Worm (Caenorhabditis elegans) whole organism, early embryonic: Measurements from ENCODE around the gene pfd-1.
"Not testable (repeated sequence)": the region's sequence is repeated elsewhere in the genome, so short reads cannot be mapped to it uniquely, and the experiment has no call there.

ENCODE experiments used
- B0310.2 ChIP-seq: sonication (generic microtip); optimal IDR thresholded peaks from 2 replicates; lab custom pipeline; 2016; ENCODE audit warnings: mild to moderate bottlenecking, missing genetic modification characterization, missing compliant biosample characterization
- F13C5.2 ChIP-seq: sonication (generic microtip); optimal IDR thresholded peaks from 2 replicates; lab custom pipeline; 2017; ENCODE audit warnings: mild to moderate bottlenecking, missing genetic modification characterization, inconsistent platforms, missing compliant biosample characterization
- aly-1 ChIP-seq: sonication (generic microtip); optimal IDR thresholded peaks from 2 replicates; lab custom pipeline; 2016; ENCODE audit warnings: missing genetic modification characterization, missing compliant biosample characterization
- ama-1 ChIP-seq: fragments of 150-350 bp; optimal IDR thresholded peaks from 2 replicates; lab custom pipeline; 2014
- ceh-13 ChIP-seq: fragments of 200-800 bp; sonication (Bioruptor generic); optimal IDR thresholded peaks from 2 replicates; lab custom pipeline; 2018; ENCODE audit warnings: mild to moderate bottlenecking, missing genetic modification characterization, missing compliant biosample characterization
- ceh-36 ChIP-seq: sonication (generic microtip); optimal IDR thresholded peaks from 2 replicates; lab custom pipeline; 2016; ENCODE audit warnings: missing genetic modification characterization, inconsistent platforms, missing compliant biosample characterization
- ets-7 ChIP-seq: sonication (generic microtip); optimal IDR thresholded peaks from 2 replicates; lab custom pipeline; 2016; ENCODE audit warnings: missing genotype, missing genetic modification characterization, missing compliant biosample characterization
- flt-1 ChIP-seq: fragments of 200-800 bp; sonication (Bioruptor generic); IDR thresholded peaks from 2 replicates; pipeline ENCODE4 v1.3.6; 2022; ENCODE audit warnings: missing genetic modification characterization, missing compliant biosample characterization
- hmbx-1 ChIP-seq: sonication (generic microtip); optimal IDR thresholded peaks from 2 replicates; lab custom pipeline; 2016; ENCODE audit warnings: mild to moderate bottlenecking, missing genetic modification characterization, missing compliant biosample characterization
- hmg-4 ChIP-seq: fragments of 200-800 bp; sonication (Bioruptor generic); optimal IDR thresholded peaks from 2 replicates; lab custom pipeline; 2018; ENCODE audit warnings: mild to moderate bottlenecking, missing genetic modification characterization, missing compliant biosample characterization
- hnd-1 ChIP-seq: sonication (generic microtip); optimal IDR thresholded peaks from 2 replicates; lab custom pipeline; 2016; ENCODE audit warnings: missing genetic modification characterization, missing compliant biosample characterization
- pes-1 ChIP-seq: fragments of 200-800 bp; sonication (Bioruptor generic); IDR thresholded peaks from 2 replicates; pipeline ENCODE4 v1.3.6; 2022; ENCODE audit warnings: missing genetic modification reagents, missing genetic modification characterization, missing compliant biosample characterization
- scrt-1 ChIP-seq: fragments of 200-800 bp; sonication (Bioruptor generic); IDR thresholded peaks from 2 replicates; pipeline ENCODE4 v1.3.6; 2022; ENCODE audit warnings: missing genetic modification characterization, missing compliant biosample characterization
- sea-1 ChIP-seq: fragments of 200-800 bp; sonication (Bioruptor generic); conservative IDR thresholded peaks from 2 replicates; pipeline ENCODE4 v1.3.6; 2022; ENCODE audit warnings: missing genetic modification characterization, missing compliant biosample characterization
- tbx-11 ChIP-seq: fragments of 200-800 bp; sonication (Bioruptor generic); IDR thresholded peaks from 2 replicates; pipeline ENCODE4 v1.3.6; 2022; ENCODE audit warnings: missing genetic modification characterization, missing compliant biosample characterization
- tbx-37 ChIP-seq: fragments of 200-800 bp; sonication (Bioruptor generic); conservative IDR thresholded peaks from 2 replicates; pipeline ENCODE4 v1.3.6; 2022; ENCODE audit warnings: missing genetic modification reagents, missing genetic modification characterization, missing compliant biosample characterization
- tra-4 ChIP-seq: sonication (generic microtip); optimal IDR thresholded peaks from 2 replicates; lab custom pipeline; 2017; ENCODE audit warnings: missing genetic modification characterization, missing compliant biosample characterization

The pfd-1 gene

DNA sequence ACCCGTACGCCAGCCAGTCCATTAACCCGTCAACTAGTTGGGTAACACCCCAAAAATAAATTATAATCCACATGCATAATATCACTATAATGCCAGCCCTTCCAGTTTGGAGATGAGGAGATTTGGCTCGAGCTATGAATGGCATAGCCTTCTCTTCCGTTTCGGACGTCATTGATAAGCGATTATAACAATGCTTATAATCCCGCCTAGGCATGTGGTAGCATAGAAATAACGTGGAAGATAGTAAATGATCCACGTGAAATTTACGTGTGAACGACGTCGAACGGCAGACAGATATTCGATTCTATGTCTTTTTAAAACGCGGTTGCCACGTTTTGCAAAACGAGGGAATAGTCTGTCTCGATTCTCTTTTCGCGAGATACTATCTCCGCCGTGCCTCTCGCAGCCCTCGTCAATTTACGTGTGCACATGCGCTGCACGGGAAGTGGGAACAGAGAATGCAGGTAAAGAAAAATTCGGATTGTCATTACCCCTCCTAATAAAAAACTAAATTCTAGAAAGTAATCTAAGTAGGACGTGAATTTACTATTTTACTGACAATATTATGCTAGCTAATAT is 1.0 kb upstream of the pfd-1 start:
- TF ChIP-seq hmg-4 (GFP tag; lab: Kevin White, UChicago) = peak; percentile 31
- no peak for TF ChIP-seq sea-1 (GFP tag; lab: Robert Waterston, UW)
- TF ChIP-seq pes-1 = no peak
- no peak for TF ChIP-seq tbx-11 (GFP tag; lab: Robert Waterston, UW)

DNA sequence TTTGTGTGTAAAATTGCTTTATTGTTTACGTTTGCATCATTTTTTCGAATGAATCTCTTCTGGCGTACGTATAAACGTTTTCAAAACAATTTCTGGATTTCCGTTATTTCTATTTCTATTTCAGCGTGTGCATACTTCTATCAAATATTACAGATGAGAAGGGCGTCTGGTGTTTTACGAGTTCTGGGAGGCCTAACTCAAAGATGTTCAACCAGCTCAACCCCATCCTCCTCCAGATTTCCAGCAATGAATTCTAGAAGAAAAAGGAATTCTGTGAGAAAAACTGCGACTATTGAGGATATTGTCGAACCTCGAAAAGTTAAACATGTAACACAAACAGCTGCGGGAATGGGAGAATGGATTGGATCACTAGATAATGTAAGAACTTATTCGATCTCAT is 931 bp downstream of the pfd-1 start, which contains the start of gene C08F8.2:
C08F8.2 (plus strand) TSS at position 154 of the 400 bp plus-strand sequence.
- TF ChIP-seq tra-4 (no peak), aly-1 (no peak), hmg-4 (GFP tag; lab: Kevin White, UChicago) (no peak), B0310.2 (tag; lab: Kevin White, UChicago) (no peak), pes-1 (no peak), sea-1 (GFP tag; lab: Robert Waterston, UW) (no peak), ama-1 (lab: Kevin White, UChicago) (no peak)

DNA sequence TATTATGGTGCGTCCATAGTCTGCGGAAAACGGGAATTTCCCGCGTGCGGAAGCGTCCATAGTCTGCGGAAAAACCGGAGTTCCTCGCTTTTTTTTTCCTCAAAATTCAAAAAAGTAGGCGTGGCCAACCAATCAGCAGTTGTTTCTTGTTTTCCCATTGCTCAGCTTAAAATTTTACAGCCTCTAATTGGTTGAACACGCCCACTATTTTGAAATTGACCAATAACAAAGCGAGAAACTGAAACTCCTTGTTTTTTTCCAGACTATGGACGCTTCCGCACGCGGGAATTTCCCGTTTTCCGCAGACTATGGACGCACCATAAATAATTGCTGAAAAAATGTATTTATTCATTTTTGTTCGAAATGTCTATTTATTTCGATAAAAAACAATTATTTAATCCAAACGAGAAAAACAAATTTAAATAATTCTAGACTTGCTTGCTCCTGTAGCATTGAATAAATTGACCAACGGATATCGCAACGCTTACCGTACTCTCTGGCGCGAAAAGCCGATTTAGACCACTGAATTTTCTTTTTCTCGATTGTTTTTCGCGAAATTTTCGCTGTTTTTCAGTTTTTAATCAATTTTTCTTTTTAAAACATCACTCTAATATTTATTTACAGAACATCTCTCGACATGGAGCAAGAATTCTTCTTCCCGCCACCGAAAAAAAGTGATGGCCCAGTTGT is 4.7 kb downstream of the pfd-1 start, which contains the start of gene C08F8.3:
C08F8.3 (plus strand) TSS at position 620 of the 690 bp plus-strand sequence.
- not testable (repeated sequence) for TF ChIP-seq ets-7 (tag; lab: Kevin White, UChicago); pes-1; tbx-11 (GFP tag; lab: Robert Waterston, UW)

DNA sequence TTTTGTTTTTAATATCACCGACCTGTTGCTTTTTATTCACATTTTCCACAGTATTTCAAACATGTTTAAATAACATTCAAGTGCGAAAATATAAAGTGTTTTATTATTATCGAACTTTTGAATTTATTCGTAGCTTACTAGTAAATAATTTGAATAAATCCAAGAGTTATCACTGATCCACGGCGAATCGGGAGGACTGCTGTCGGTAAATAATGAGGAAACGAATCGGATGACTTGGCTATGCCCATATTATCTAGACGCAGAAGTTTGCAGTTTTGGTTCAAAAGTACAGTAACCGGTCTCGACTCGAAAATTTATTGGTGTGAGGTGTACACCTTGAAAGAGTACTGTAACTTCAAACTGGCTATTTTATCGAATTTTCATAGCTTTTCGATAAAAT is 6.6 kb downstream of the pfd-1 start:
- TF ChIP-seq sea-1 (GFP tag; lab: Robert Waterston, UW) (no peak), flt-1 (no peak), aly-1 (no peak), ama-1 (lab: Kevin White, UChicago) (no peak), pes-1 (no peak)

DNA sequence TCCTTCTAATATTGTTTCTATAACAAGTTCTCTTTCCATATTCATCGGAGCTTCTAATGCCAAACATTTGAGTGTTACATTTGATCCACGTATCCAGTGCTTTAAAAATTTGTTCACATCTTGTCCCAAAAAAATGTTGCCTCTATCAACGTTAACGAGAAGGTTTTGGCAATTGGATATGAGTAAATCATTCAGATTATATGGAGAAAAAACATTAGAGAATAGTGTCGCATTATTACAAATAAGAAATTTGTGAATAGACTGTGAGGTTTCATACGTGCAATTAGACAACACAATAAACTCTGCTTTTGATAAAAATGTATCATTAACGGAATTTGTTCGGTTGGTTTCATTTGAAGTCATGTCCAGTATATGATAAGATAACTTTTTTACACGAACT is 10.0 kb downstream of the pfd-1 start, which contains the start of gene mboa-4:
mboa-4 (minus strand) TSS at position 101 of the 400 bp plus-strand sequence.
- TF ChIP-seq tra-4 (no peak), hmbx-1 (tag; lab: Kevin White, UChicago) (no peak), scrt-1 (GFP tag; lab: Robert Waterston, UW) (no peak), F13C5.2 (no peak), ceh-36 (tag; lab: Kevin White, UChicago) (no peak), tbx-11 (GFP tag; lab: Robert Waterston, UW) (no peak), B0310.2 (tag; lab: Kevin White, UChicago) (no peak), aly-1 (no peak), sea-1 (GFP tag; lab: Robert Waterston, UW) (no peak), hnd-1 (tag; lab: Kevin White, UChicago) (no peak), flt-1 (no peak), ama-1 (lab: Kevin White, UChicago) (no peak), ceh-13 (GFP tag; lab: Kevin White, UChicago) (no peak)

DNA sequence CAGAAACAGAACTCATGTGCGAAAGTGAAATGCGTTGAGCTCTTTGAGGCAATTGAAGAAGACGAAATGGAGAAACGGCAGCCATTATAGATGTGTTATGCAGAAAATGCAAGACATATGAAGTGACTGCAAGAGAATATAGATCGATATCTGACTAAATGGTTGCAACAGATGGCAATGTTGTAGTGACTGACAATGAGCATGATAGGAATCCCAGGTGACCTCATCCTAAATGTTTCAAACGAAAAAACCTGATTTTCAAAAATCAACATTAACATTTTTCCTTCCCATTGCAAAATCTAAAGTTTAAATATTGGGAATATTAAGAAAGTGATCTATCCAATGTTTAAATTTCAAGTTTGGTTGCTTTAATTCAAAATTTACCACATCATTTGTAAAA is 10.8 kb downstream of the pfd-1 start, which contains the start of gene C08F8.15:
C08F8.15 (minus strand) TSS at position 101 of the 400 bp plus-strand sequence.
- TF ChIP-seq hmbx-1 (tag; lab: Kevin White, UChicago) (no peak), aly-1 (no peak), ets-7 (tag; lab: Kevin White, UChicago) (no peak), tbx-37 (GFP tag; lab: Robert Waterston, UW) (no peak), pes-1 (no peak), hmg-4 (GFP tag; lab: Kevin White, UChicago) (no peak), B0310.2 (tag; lab: Kevin White, UChicago) (no peak), sea-1 (GFP tag; lab: Robert Waterston, UW) (no peak), tra-4 (no peak), flt-1 (no peak), F13C5.2 (no peak), ceh-36 (tag; lab: Kevin White, UChicago) (no peak), scrt-1 (GFP tag; lab: Robert Waterston, UW) (no peak), hnd-1 (tag; lab: Kevin White, UChicago) (no peak), ama-1 (lab: Kevin White, UChicago) (no peak), ceh-13 (GFP tag; lab: Kevin White, UChicago) (no peak), tbx-11 (GFP tag; lab: Robert Waterston, UW) (no peak)

DNA sequence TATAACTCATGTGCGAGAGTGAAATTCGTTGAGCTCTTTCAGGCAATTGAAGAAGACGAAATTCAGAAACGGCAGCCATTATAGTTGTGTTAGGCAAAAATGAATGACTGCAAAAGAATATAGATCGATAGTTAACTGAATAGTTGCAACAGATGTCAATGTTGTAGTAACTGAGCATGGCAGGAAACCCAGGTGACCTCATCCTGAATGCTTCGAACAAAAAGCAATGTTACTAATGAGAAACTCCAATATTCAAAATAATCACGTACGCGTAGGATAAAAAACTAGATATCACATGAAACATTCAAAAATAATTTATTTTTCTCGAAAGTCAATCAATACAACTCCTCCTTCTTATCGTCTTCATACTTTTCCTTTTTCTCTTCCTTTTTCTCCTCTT is 12.5 kb downstream of the pfd-1 start, which contains the start of gene fbxb-9:
fbxb-9 (minus strand) TSS at position 101 of the 400 bp plus-strand sequence.
- TF ChIP-seq flt-1 (no peak), hmg-4 (GFP tag; lab: Kevin White, UChicago) (no peak), hmbx-1 (tag; lab: Kevin White, UChicago) (no peak), F13C5.2 (no peak), tbx-11 (GFP tag; lab: Robert Waterston, UW) (no peak), ets-7 (tag; lab: Kevin White, UChicago) (no peak)

DNA sequence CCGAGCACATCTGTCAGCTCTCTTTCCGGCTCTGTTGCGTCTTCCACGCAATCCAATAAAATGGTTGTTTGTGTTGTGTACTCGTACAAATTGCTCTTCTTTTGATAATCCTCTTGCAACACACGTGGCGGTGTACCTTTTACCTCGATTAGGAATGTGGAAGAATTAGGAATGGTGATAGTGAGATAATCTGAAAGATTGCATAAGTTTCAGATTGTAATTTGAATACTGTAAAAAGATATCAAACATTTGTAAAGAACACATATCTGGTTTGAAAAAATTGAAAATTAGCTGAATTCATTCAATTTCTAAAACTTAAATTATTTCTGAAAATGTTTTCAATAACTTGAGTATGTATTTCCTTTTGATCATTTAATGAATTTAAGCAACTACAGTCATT is 14.9 kb downstream of the pfd-1 start, which contains the start of gene C08F8.6:
C08F8.6 (minus strand) TSS at position 101 of the 400 bp plus-strand sequence.
- no peak for TF ChIP-seq flt-1
- no peak for TF ChIP-seq aly-1
